Fruit fly (Drosophila melanogaster): ENCODE data around the gene kmr.

Gene kmr

DNA sequence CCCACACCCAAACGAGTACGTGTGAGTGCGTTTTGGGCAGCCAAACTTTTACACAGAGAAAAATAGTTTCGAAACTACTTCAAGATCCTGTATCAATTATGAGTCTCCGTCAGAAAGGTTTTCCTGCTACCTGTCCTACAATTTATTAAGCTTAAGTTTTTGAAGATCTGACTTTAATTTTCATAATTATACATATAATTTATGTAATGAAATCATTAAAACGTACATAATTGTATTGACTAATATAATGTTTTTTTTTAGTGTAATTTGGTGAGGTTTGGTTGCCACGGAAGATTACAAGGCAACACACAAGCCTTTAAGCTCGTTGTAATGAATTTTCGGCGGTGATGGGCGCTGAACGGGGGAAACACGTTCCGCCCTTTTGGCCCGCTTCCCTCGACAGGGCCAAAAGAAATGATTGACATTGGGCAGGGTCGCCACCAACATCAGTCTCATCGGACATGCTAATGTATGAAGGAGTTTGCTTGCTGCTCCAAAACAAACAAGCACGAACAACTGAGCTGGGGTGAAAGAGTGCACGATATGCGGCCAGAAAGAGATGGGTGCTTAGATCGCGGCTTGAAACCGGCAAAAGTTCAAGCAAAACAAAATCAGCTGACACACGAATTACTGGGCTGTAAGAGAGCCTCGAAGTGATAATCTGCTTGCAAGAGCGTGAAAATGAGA, 79.1 kb downstream of the kmr start (continued):
- no peak for TF ChIP-seq gro (GFP tag; optimal IDR thresholded peaks at IDR 0.05)
- no peak for TF ChIP-seq mirr (GFP tag; optimal IDR thresholded peaks at IDR 0.05)
- no peak for TF ChIP-seq CG7745 (tag; optimal IDR thresholded peaks at IDR 0.05)
- TF ChIP-seq dati (GFP tag; IDR thresholded peaks at IDR 0.05), result no peak
- no peak for TF ChIP-seq CG11093 (GFP tag; IDR thresholded peaks at IDR 0.05)
- TF ChIP-seq az2 (GFP tag; optimal IDR thresholded peaks at IDR 0.05), result peak; percentile 81
- TF ChIP-seq CG13296 (GFP tag; optimal IDR thresholded peaks at IDR 0.05), result peak; percentile 20
- no peak for TF ChIP-seq CG15514 (GFP tag; optimal IDR thresholded peaks at IDR 0.05)
- no peak for TF ChIP-seq CG32532 (GFP tag; IDR thresholded peaks at IDR 0.05)
- no peak for TF ChIP-seq Oaz (GFP tag; IDR thresholded peaks at IDR 0.05)
- no peak for TF ChIP-seq CG14860 (GFP tag; IDR thresholded peaks at IDR 0.05; ENCODE audit: partially characterized antibody)
- TF ChIP-seq Hr3 (GFP tag; optimal IDR thresholded peaks at IDR 0.05), result peak; percentile 63
- TF ChIP-seq CG16815 (GFP tag; optimal IDR thresholded peaks at IDR 0.05), result peak; percentile 14
- peak; percentile 40 for TF ChIP-seq Jarid2 (GFP tag; optimal IDR thresholded peaks at IDR 0.05)
- TF ChIP-seq CG13775 (GFP tag; optimal IDR thresholded peaks at IDR 0.05), result peak; percentile 42
- TF ChIP-seq Nf-YB (GFP tag; optimal IDR thresholded peaks at IDR 0.05), result peak; percentile 29
- TF ChIP-seq sug (tag; optimal IDR thresholded peaks at IDR 0.05), result no peak
- peak; percentile 34 for TF ChIP-seq tin (GFP tag; optimal IDR thresholded peaks at IDR 0.05)
- TF ChIP-seq CG15269 (tag; optimal IDR thresholded peaks at IDR 0.05), result peak; percentile 62
- no peak for TF ChIP-seq inv (GFP tag; IDR thresholded peaks at IDR 0.05; ENCODE audit: partially characterized antibody)
- no peak for TF ChIP-seq sc (optimal IDR thresholded peaks at IDR 0.05)
- TF ChIP-seq sc (GFP tag; optimal IDR thresholded peaks at IDR 0.05), result peak; percentile 78
- peak; percentile 56; the same call in 1 of the 3 replicates for TF ChIP-seq so (GFP tag; IDR thresholded peaks at IDR 0.05)
- peak; percentile 79 for TF ChIP-seq dmrt11E (tag; optimal IDR thresholded peaks at IDR 0.05)
- TF ChIP-seq wek (GFP tag; optimal IDR thresholded peaks at IDR 0.05), result no peak
- no peak for TF ChIP-seq CG14441 (GFP tag; IDR thresholded peaks at IDR 0.05)
- TF ChIP-seq sd (tag; optimal IDR thresholded peaks at IDR 0.05), result no peak
- TF ChIP-seq ind (GFP tag; optimal IDR thresholded peaks at IDR 0.05), result peak; percentile 51
- no peak for TF ChIP-seq Dp (GFP tag; optimal IDR thresholded peaks at IDR 0.05)
- no peak for TF ChIP-seq bbx (GFP tag; IDR thresholded peaks at IDR 0.05; ENCODE audit: partially characterized antibody)
- TF ChIP-seq CG12299 (tag; optimal IDR thresholded peaks at IDR 0.05), result peak; percentile 6
- TF ChIP-seq CG6175 (GFP tag; IDR thresholded peaks at IDR 0.05), result no peak
- no peak for TF ChIP-seq cas (GFP tag; IDR thresholded peaks at IDR 0.05)
- peak; percentile 24 for TF ChIP-seq CG30020 (tag; optimal IDR thresholded peaks at IDR 0.05)
- no peak for TF ChIP-seq MESR4 (GFP tag; optimal IDR thresholded peaks at IDR 0.05)
- TF ChIP-seq CG11456 (GFP tag; IDR thresholded peaks at IDR 0.05), result 0 out of 3 replicates have a peak, but pooled peaks have one; percentile 62
- TF ChIP-seq kni (GFP tag; optimal IDR thresholded peaks at IDR 0.05), result no peak
- TF ChIP-seq nmo (GFP tag; optimal IDR thresholded peaks at IDR 0.05), result peak; percentile 87
- peak; percentile 27 for TF ChIP-seq CG10147 (GFP tag; optimal IDR thresholded peaks at IDR 0.05)
- TF ChIP-seq Rx (GFP tag; IDR thresholded peaks at IDR 0.05), result peak; percentile 33; the same call in 1 of the 2 replicates
- TF ChIP-seq NK7.1 (GFP tag; optimal IDR thresholded peaks at IDR 0.05), result peak; percentile 10
- peak; percentile 14 for TF ChIP-seq CG8281 (tag; optimal IDR thresholded peaks at IDR 0.05)
- no peak for TF ChIP-seq Atf6 (GFP tag; IDR thresholded peaks at IDR 0.05)
- no peak for TF ChIP-seq B-H2 (GFP tag; optimal IDR thresholded peaks at IDR 0.05)
- TF ChIP-seq Fer2 (tag; optimal IDR thresholded peaks at IDR 0.05), result no peak
- TF ChIP-seq Hey (tag; optimal IDR thresholded peaks at IDR 0.05), result no peak
- peak; percentile 80 for TF ChIP-seq Med (GFP tag)
- TF ChIP-seq dimm (GFP tag; IDR thresholded peaks at IDR 0.05), result no peak
- TF ChIP-seq CG11560 (tag; IDR thresholded peaks at IDR 0.05), result no peak
- TF ChIP-seq row (GFP tag; IDR thresholded peaks at IDR 0.05), result peak; percentile 67
